Worm (Caenorhabditis elegans): ENCODE measurements around the gene tag-314.

- TF ChIP-seq tra-4 (tag; optimal IDR thresholded peaks at IDR 0.05) (no peak), hnd-1 (tag; optimal IDR thresholded peaks at IDR 0.05) (no peak), ama-1 (optimal IDR thresholded peaks at IDR 0.05) (no peak), hmg-4 (GFP tag; optimal IDR thresholded peaks at IDR 0.05) (no peak), sea-1 (GFP tag; conservative IDR thresholded peaks at IDR 0.05) (no peak), flt-1 (GFP tag; IDR thresholded peaks at IDR 0.05) (no peak), pes-1 (GFP tag; IDR thresholded peaks at IDR 0.05) (no peak), aly-1 (tag; optimal IDR thresholded peaks at IDR 0.05) (no peak), ceh-13 (GFP tag; optimal IDR thresholded peaks at IDR 0.05) (no peak), F13C5.2 (tag; optimal IDR thresholded peaks at IDR 0.05) (no peak), ets-7 (tag; optimal IDR thresholded peaks at IDR 0.05) (no peak)
Observed at ce11 chrV:10381726-10382125, 46.8 kb downstream of the tag-314 start, which contains the start of gene abu-1.

Measured in whole organism, early embryonic.